Worm (Caenorhabditis elegans) whole organism, L4 larva: ENCODE measurements around the gene ntl-11.

Experiments used
- D1046.2 ChIP-seq: fragments of 200-800 bp; sonication (Bioruptor generic); IDR thresholded peaks from 2 replicates; pipeline ENCODE4 v1.3.6; 2022; ENCODE audit warnings: missing genetic modification characterization, missing compliant biosample characterization
- F37D6.2 ChIP-seq: sonication (generic microtip); optimal IDR thresholded peaks from 2 replicates; lab custom pipeline; 2016; ENCODE audit warnings: mild to moderate bottlenecking, missing genetic modification characterization, missing compliant biosample characterization
- F44E2.7 ChIP-seq: fragments of 200-800 bp; sonication (Bioruptor generic); IDR thresholded peaks from 2 replicates; pipeline ENCODE4 v2.1.2; 2022; ENCODE audit warnings: missing genetic modification characterization, missing compliant biosample characterization
- F49E8.2 ChIP-seq: sonication (generic microtip); optimal IDR thresholded peaks from 2 replicates; lab custom pipeline; 2016; ENCODE audit warnings: missing compliant biosample characterization, mild to moderate bottlenecking, missing genetic modification characterization, borderline replicate concordance
- R02D3.7 ChIP-seq: fragments of 150-350 bp; sonication (generic microtip); optimal IDR thresholded peaks from 3 replicates; lab custom pipeline; 2014; ENCODE audit warnings: missing biosample characterization, missing genetic modification characterization
- T20F7.1 ChIP-seq: fragments of 200-800 bp; sonication (Bioruptor generic); optimal IDR thresholded peaks from 2 replicates; lab custom pipeline; 2018; ENCODE audit warnings: mild to moderate bottlenecking, missing genetic modification characterization, missing compliant biosample characterization
- T26A8.4 ChIP-seq: fragments of 200-800 bp; sonication (Bioruptor generic); IDR thresholded peaks from 2 replicates; pipeline ENCODE4 v1.3.6; 2022; ENCODE audit warnings: missing genetic modification characterization, missing compliant biosample characterization
- Y75B8A.6 ChIP-seq: fragments of 200-800 bp; sonication (Bioruptor generic); IDR thresholded peaks from 2 replicates; pipeline ENCODE4 v1.3.6; 2022; ENCODE audit warnings: missing genetic modification reagents, missing genetic modification characterization, missing compliant biosample characterization
- aha-1 ChIP-seq: fragments of 150-350 bp; peaks from one replicate; lab custom pipeline; 2014; ENCODE audit warnings: missing biosample characterization, missing genetic modification characterization
- ceh-20 ChIP-seq: fragments of 200-800 bp; sonication (Bioruptor generic); IDR thresholded peaks from 2 replicates; pipeline ENCODE4 v1.3.6; 2022; ENCODE audit warnings: missing genetic modification reagents, missing genetic modification characterization, missing compliant biosample characterization
- ceh-28 ChIP-seq: fragments of 150-350 bp; optimal IDR thresholded peaks from 2 replicates; lab custom pipeline; 2014; ENCODE audit warnings: missing biosample characterization, missing genetic modification reagents, missing genetic modification characterization
- ceh-32 ChIP-seq: sonication (generic microtip); optimal IDR thresholded peaks from 2 replicates; lab custom pipeline; 2016; ENCODE audit warnings: mild to moderate bottlenecking, missing genetic modification characterization, missing compliant biosample characterization; ENCODE audit not compliant: poor library complexity
- ces-1 ChIP-seq: fragments of 150-350 bp; sonication (generic microtip); optimal IDR thresholded peaks from 4 replicates; lab custom pipeline; 2014; ENCODE audit warnings: missing biosample characterization, missing genetic modification reagents, missing genetic modification characterization
- daf-16 ChIP-seq, 3 experiments: sonication (generic microtip); optimal IDR thresholded peaks; 2 replicates each; lab custom pipeline; 2016 to 2017; ENCODE audit warnings: missing genetic modification characterization in 3 of 3, missing genetic modification reagents in 3 of 3, mild to moderate bottlenecking in 2 of 3, missing compliant biosample characterization in 2 of 3, missing biosample characterization in 1 of 3, moderate library complexity in 1 of 3
- dmd-6 ChIP-seq: fragments of 200-800 bp; sonication (Bioruptor generic); IDR thresholded peaks from 2 replicates; pipeline ENCODE4 v1.3.6; 2022; ENCODE audit warnings: missing genetic modification reagents, missing genetic modification characterization, missing compliant biosample characterization
- egl-27 ChIP-seq: sonication (generic microtip); optimal IDR thresholded peaks from 3 replicates; lab custom pipeline; 2017; ENCODE audit warnings: missing biosample characterization, missing genetic modification reagents, missing genetic modification characterization
- fkh-10 ChIP-seq: fragments of 150-350 bp; optimal IDR thresholded peaks from 2 replicates; lab custom pipeline; 2014; ENCODE audit warnings: missing biosample characterization, missing genetic modification reagents, missing genetic modification characterization
- fos-1 ChIP-seq: fragments of 150-350 bp; optimal IDR thresholded peaks from 2 replicates; lab custom pipeline; 2014; ENCODE audit warnings: missing biosample characterization, missing genetic modification characterization
- lim-7 ChIP-seq: fragments of 200-800 bp; sonication (Bioruptor generic); IDR thresholded peaks from 2 replicates; pipeline ENCODE4 v1.3.6; 2022; ENCODE audit warnings: missing genetic modification characterization, missing compliant biosample characterization
- lin-29 ChIP-seq: fragments of 200-800 bp; sonication (Bioruptor generic); IDR thresholded peaks from 2 replicates; pipeline ENCODE4 v1.3.6; 2022; ENCODE audit warnings: missing genetic modification reagents, missing genetic modification characterization, missing compliant biosample characterization
- lin-39 ChIP-seq: fragments of 150-350 bp; optimal IDR thresholded peaks from 2 replicates; lab custom pipeline; 2014; ENCODE audit warnings: missing biosample characterization, missing genetic modification reagents, missing genetic modification characterization
- lir-3 ChIP-seq: sonication (generic microtip); optimal IDR thresholded peaks from 2 replicates; lab custom pipeline; 2016; ENCODE audit warnings: mild to moderate bottlenecking, missing genetic modification characterization, missing compliant biosample characterization
- madf-9 ChIP-seq: fragments of 200-800 bp; sonication (Bioruptor generic); conservative IDR thresholded peaks from 2 replicates; pipeline ENCODE4 v1.3.6; 2022; ENCODE audit warnings: missing genetic modification reagents, missing genetic modification characterization, missing compliant biosample characterization
- mep-1 ChIP-seq: fragments of 150-350 bp; sonication (generic microtip); optimal IDR thresholded peaks from 3 replicates; lab custom pipeline; 2014; ENCODE audit warnings: missing biosample characterization, missing genetic modification characterization
- mes-2 ChIP-seq: sonication (generic microtip); optimal IDR thresholded peaks from 2 replicates; lab custom pipeline; 2016; ENCODE audit warnings: missing genotype, mild to moderate bottlenecking, missing genetic modification characterization, missing compliant biosample characterization; ENCODE audit not compliant: poor library complexity, severe bottlenecking
- mxl-2 ChIP-seq: fragments of 200-800 bp; sonication (Bioruptor generic); conservative IDR thresholded peaks from 2 replicates; pipeline ENCODE4 v1.3.6; 2022; ENCODE audit warnings: missing genetic modification reagents, missing genetic modification characterization, missing compliant biosample characterization
- nhr-102 ChIP-seq: sonication (generic microtip); optimal IDR thresholded peaks from 2 replicates; lab custom pipeline; 2016; ENCODE audit warnings: mild to moderate bottlenecking, missing genetic modification characterization, moderate library complexity, missing compliant biosample characterization
- nhr-237 ChIP-seq: sonication (generic microtip); optimal IDR thresholded peaks from 2 replicates; lab custom pipeline; 2017; ENCODE audit warnings: missing biosample characterization, missing genetic modification characterization
- nhr-48 ChIP-seq: sonication (generic microtip); optimal IDR thresholded peaks from 2 replicates; lab custom pipeline; 2016; ENCODE audit warnings: mild to moderate bottlenecking, missing genetic modification characterization, missing compliant biosample characterization
- nhr-76 ChIP-seq: fragments of 150-350 bp; optimal IDR thresholded peaks from 2 replicates; lab custom pipeline; 2014; ENCODE audit warnings: missing biosample characterization, missing genetic modification characterization
- pqm-1 ChIP-seq: sonication (generic microtip); optimal IDR thresholded peaks from 2 replicates; lab custom pipeline; 2017; ENCODE audit warnings: missing biosample characterization, missing genetic modification characterization
- snpc-1.2 ChIP-seq: fragments of 200-800 bp; sonication (Bioruptor generic); IDR thresholded peaks from 2 replicates; pipeline ENCODE4 v1.3.6; 2022; ENCODE audit warnings: missing genetic modification reagents, missing genetic modification characterization, missing compliant biosample characterization
- spr-1 ChIP-seq: sonication (generic microtip); optimal IDR thresholded peaks from 2 replicates; lab custom pipeline; 2016; ENCODE audit warnings: mild to moderate bottlenecking, missing genetic modification characterization, missing compliant biosample characterization
- spr-3 ChIP-seq: fragments of 200-800 bp; sonication (Bioruptor generic); optimal IDR thresholded peaks from 2 replicates; lab custom pipeline; 2018; ENCODE audit warnings: mild to moderate bottlenecking, missing genetic modification characterization, missing compliant biosample characterization
- tra-1 ChIP-seq: fragments of 200-800 bp; sonication (Bioruptor generic); IDR thresholded peaks from 2 replicates; pipeline ENCODE4 v1.3.6; 2022; ENCODE audit warnings: missing genetic modification reagents, missing genetic modification characterization, missing compliant biosample characterization
- vab-7 ChIP-seq: fragments of 200-800 bp; sonication (Bioruptor generic); IDR thresholded peaks from 2 replicates; pipeline ENCODE4 v1.3.6; 2022; ENCODE audit warnings: missing genetic modification reagents, missing genetic modification characterization, missing compliant biosample characterization
- zag-1 ChIP-seq: fragments of 150-350 bp; optimal IDR thresholded peaks from 2 replicates; lab custom pipeline; 2014; ENCODE audit warnings: missing biosample characterization, missing genetic modification characterization
- zfp-2 ChIP-seq: sonication (generic microtip); optimal IDR thresholded peaks from 2 replicates; lab custom pipeline; 2016; ENCODE audit warnings: mild to moderate bottlenecking, missing genetic modification characterization, missing compliant biosample characterization
- zfp-3 ChIP-seq: fragments of 200-800 bp; sonication (Bioruptor generic); conservative IDR thresholded peaks from 2 replicates; pipeline ENCODE4 v1.3.6; 2022; ENCODE audit warnings: missing genetic modification reagents, missing genetic modification characterization, missing compliant biosample characterization
- zip-11 ChIP-seq: fragments of 200-800 bp; sonication (Bioruptor generic); IDR thresholded peaks from 2 replicates; pipeline ENCODE4 v1.3.6; 2022; ENCODE audit warnings: missing genetic modification characterization, missing compliant biosample characterization
- zip-2 ChIP-seq: fragments of 150-350 bp; optimal IDR thresholded peaks from 2 replicates; lab custom pipeline; 2014; ENCODE audit warnings: missing biosample characterization, missing genetic modification characterization
- ztf-7 ChIP-seq: fragments of 150-350 bp; optimal IDR thresholded peaks from 2 replicates; lab custom pipeline; 2014; ENCODE audit warnings: missing biosample characterization, missing genetic modification characterization

Gene ntl-11

DNA sequence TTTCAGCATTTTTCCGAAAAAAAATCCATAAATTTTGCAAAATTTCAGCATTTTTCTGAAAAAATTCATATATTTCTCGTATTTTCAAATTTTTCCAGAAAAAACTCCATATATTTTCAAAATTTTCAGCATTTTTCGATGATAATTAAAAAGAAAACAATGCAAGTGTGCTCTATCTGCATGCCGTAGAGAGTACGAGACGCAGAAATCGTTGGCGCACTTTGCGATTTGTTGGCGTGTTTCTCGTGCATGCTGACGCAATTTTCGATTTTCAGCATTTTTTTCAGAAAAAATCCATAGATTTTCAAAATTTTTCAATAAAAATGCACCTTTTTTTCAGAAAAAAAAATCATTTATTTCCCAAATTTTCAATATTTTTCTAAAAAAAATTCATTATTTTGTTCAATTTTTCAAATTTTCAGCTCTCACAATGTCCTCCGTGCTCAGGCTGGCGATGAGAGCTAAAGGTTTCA lies 1.1 kb upstream of the ntl-11 start, which contains the start of gene Y73F8A.27 (continued):
- TF ChIP-seq lin-29 (GFP tag; lab: Robert Waterston, UW) (peak; percentile 56; the same call in 1 of the 2 replicates), fkh-10 (GFP tag; lab: Kevin White, UChicago) (peak; percentile 77), ceh-32 (tag; lab: Kevin White, UChicago) (no peak), ces-1 (GFP tag; lab: Kevin White, UChicago) (no peak), pqm-1 (peak; percentile 23), mxl-2 (GFP tag; lab: Robert Waterston, UW) (peak; percentile 29; the same call in 1 of the 2 replicates), nhr-48 (peak; percentile 73), ztf-7 (tag; lab: Kevin White, UChicago) (peak; percentile 19), lim-7 (no peak), T26A8.4 (GFP tag; lab: Robert Waterston, UW) (peak; percentile 95), nhr-237 (tag; lab: Kevin White, UChicago) (peak; percentile 23), madf-9 (GFP tag; lab: Robert Waterston, UW) (peak; percentile 79), fos-1 (tag; lab: Kevin White, UChicago) (no peak), spr-1 (tag; lab: Kevin White, UChicago) (peak; percentile 85), mes-2 (tag; lab: Kevin White, UChicago) (peak; percentile 95), vab-7 (GFP tag; lab: Robert Waterston, UW) (peak; percentile 45), Y75B8A.6 (no peak), lin-39 (tag; lab: Kevin White, UChicago) (no peak), snpc-1.2 (GFP tag; lab: Robert Waterston, UW) (peak; percentile 95), F37D6.2 (peak; percentile 82), zip-2 (tag; lab: Kevin White, UChicago) (peak; percentile 37), zfp-3 (GFP tag; lab: Robert Waterston, UW) (peak; percentile 84), lir-3 (tag; lab: Kevin White, UChicago) (no peak), T20F7.1 (GFP tag; lab: Kevin White, UChicago) (peak; percentile 87), tra-1 (GFP tag; lab: Robert Waterston, UW) (0 out of 2 replicates have a peak, but pooled peaks have one; percentile 27), egl-27 (tag; lab: Kevin White, UChicago) (no peak), D1046.2 (GFP tag; lab: Robert Waterston, UW) (no peak), nhr-76 (tag; lab: Kevin White, UChicago) (no peak), daf-16 (GFP tag; optimal IDR thresholded peaks at IDR 0.05; lab: Kevin White, UChicago) (peak in 1 of 2 experiments; percentile 64), daf-16 (tag; optimal IDR thresholded peaks at IDR 0.05; lab: Kevin White, UChicago) (peak; percentile 87), dmd-6 (GFP tag; lab: Robert Waterston, UW) (peak; percentile 82), F49E8.2 (tag; lab: Kevin White, UChicago) (peak; percentile 79), zfp-2 (tag; lab: Kevin White, UChicago) (no peak), mep-1 (peak; percentile 91), zip-11 (no peak), aha-1 (tag; lab: Kevin White, UChicago) (peak; percentile 99), zag-1 (no peak), spr-3 (GFP tag; lab: Kevin White, UChicago) (peak; percentile 75), F44E2.7 (no peak), nhr-102 (peak; percentile 92), ceh-20 (peak; percentile 85)
- TF ChIP-seq, all 104 proteins: peak for 60

DNA sequence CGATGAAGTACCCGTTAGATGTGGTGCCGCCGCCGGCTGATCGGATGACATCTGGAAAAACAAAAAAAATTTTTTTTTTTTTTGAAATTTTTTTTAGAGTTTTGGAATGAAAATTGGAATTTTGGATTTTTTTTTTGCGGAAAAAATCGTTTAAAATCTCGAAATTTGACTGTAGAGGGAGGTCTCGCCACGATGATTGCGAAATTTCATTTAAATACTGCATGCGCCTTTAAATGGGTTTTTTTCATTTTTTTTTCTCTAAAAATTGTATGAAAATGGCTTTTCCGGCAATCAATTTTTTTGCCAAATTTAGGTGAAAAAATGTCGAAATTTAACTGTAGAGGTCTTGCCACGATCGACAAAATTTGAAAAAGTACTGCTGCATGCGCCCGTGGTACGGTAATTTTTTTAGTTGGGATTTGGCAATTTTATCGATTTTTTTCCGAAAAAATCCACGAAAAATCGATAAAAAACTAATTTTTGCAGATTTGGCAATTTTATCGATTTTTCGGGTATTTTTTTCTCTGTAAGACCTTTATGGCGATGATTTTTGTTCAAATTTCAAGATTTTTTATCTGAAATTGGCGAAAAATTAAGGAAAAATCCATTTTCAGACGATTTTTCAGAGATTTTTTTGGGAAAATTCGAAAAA lies 18.0 kb downstream of the ntl-11 start, which contains the start of gene gtf-2H4:
Gene gtf-2H4 (minus strand): TSS at position 51 of the 652 bp plus-strand sequence.
- peak; percentile 53 for TF ChIP-seq ceh-28 (tag; lab: Kevin White, UChicago)
- TF ChIP-seq R02D3.7 (tag; lab: Kevin White, UChicago), result no peak
